Worm (Caenorhabditis elegans) whole organism, L2 larva: ENCODE data around the gene R13A1.3.

Source experiments
- R02D3.7 ChIP-seq: fragments of 150-350 bp; optimal IDR thresholded peaks from 2 replicates; lab custom pipeline; 2014; ENCODE audit warnings: missing biosample characterization, missing genetic modification characterization
- Y55F3AM.14 ChIP-seq: fragments of 200-800 bp; sonication (Bioruptor generic); optimal IDR thresholded peaks from 2 replicates; lab custom pipeline; 2018; ENCODE audit warnings: mild to moderate bottlenecking, missing genetic modification characterization, missing compliant biosample characterization
- ZK546.5 ChIP-seq: sonication (generic microtip); optimal IDR thresholded peaks from 2 replicates; lab custom pipeline; 2017; ENCODE audit warnings: missing biosample characterization, missing genetic modification characterization
- aly-2 ChIP-seq: fragments of 150-350 bp; optimal IDR thresholded peaks from 2 replicates; lab custom pipeline; 2014; ENCODE audit warnings: missing biosample characterization, missing genetic modification characterization
- blmp-1 ChIP-seq: sonication (generic microtip); optimal IDR thresholded peaks from 2 replicates; lab custom pipeline; 2017; ENCODE audit warnings: missing genetic modification characterization, mild to moderate bottlenecking, missing compliant biosample characterization, antibody characterized with exemption, moderate library complexity; ENCODE audit not compliant: insufficient read depth
- ceh-16 ChIP-seq: fragments of 150-350 bp; optimal IDR thresholded peaks from 2 replicates; lab custom pipeline; 2014; ENCODE audit warnings: missing biosample characterization, missing genetic modification characterization
- ceh-82 ChIP-seq: fragments of 150-350 bp; optimal IDR thresholded peaks from 2 replicates; lab custom pipeline; 2014; ENCODE audit warnings: missing biosample characterization, missing genetic modification characterization
- crh-2 ChIP-seq: sonication (generic microtip); optimal IDR thresholded peaks from 2 replicates; lab custom pipeline; 2017; ENCODE audit warnings: missing biosample characterization, missing genetic modification characterization
- dmd-4 ChIP-seq: sonication (generic microtip); optimal IDR thresholded peaks from 2 replicates; lab custom pipeline; 2017; ENCODE audit warnings: missing biosample characterization, missing genetic modification characterization
- egl-27 ChIP-seq: sonication (generic microtip); optimal IDR thresholded peaks from 3 replicates; lab custom pipeline; 2017; ENCODE audit warnings: missing biosample characterization, missing genetic modification reagents, missing genetic modification characterization
- elt-1 ChIP-seq: fragments of 150-350 bp; optimal IDR thresholded peaks from 2 replicates; lab custom pipeline; 2014; ENCODE audit warnings: missing biosample characterization, missing genetic modification characterization
- elt-3 ChIP-seq: sonication (generic microtip); optimal IDR thresholded peaks from 2 replicates; lab custom pipeline; 2017; ENCODE audit warnings: missing biosample characterization, missing genetic modification characterization
- fos-1 ChIP-seq: fragments of 150-350 bp; optimal IDR thresholded peaks from 2 replicates; lab custom pipeline; 2014; ENCODE audit warnings: missing biosample characterization, missing genetic modification characterization
- gmeb-1 ChIP-seq: fragments of 150-350 bp; optimal IDR thresholded peaks from 2 replicates; lab custom pipeline; 2014; ENCODE audit warnings: missing biosample characterization, missing genetic modification characterization
- lin-11 ChIP-seq: fragments of 150-350 bp; sonication (generic microtip); optimal IDR thresholded peaks from 2 replicates; lab custom pipeline; 2014; ENCODE audit warnings: missing biosample characterization, missing genetic modification characterization, inconsistent platforms, mixed read lengths
- lin-39 ChIP-seq: fragments of 150-350 bp; optimal IDR thresholded peaks from 2 replicates; lab custom pipeline; 2014; ENCODE audit warnings: missing biosample characterization, missing genetic modification reagents, missing genetic modification characterization
- mab-5 ChIP-seq: fragments of 150-350 bp; optimal IDR thresholded peaks from 2 replicates; lab custom pipeline; 2014; ENCODE audit warnings: missing biosample characterization, missing genetic modification characterization
- mbf-1 ChIP-seq: sonication (generic microtip); optimal IDR thresholded peaks from 2 replicates; lab custom pipeline; 2017; ENCODE audit warnings: missing biosample characterization, missing genetic modification characterization
- mdl-1 ChIP-seq, 2 experiments: fragments of 150-350 bp in 1 of 2; sonication (generic microtip) in 1 of 2; optimal IDR thresholded peaks; 2 replicates each; lab custom pipeline; 2017; ENCODE audit warnings: missing biosample characterization in 2 of 2, missing genetic modification characterization in 2 of 2
- nhr-10 ChIP-seq: sonication (generic microtip); optimal IDR thresholded peaks from 2 replicates; lab custom pipeline; 2017; ENCODE audit warnings: missing biosample characterization, missing genetic modification characterization
- nhr-12 ChIP-seq: fragments of 150-350 bp; optimal IDR thresholded peaks from 2 replicates; lab custom pipeline; 2014; ENCODE audit warnings: missing biosample characterization, missing genetic modification characterization
- nhr-129 ChIP-seq: fragments of 150-350 bp; optimal IDR thresholded peaks from 2 replicates; lab custom pipeline; 2014; ENCODE audit warnings: missing biosample characterization, missing genetic modification characterization
- nhr-21 ChIP-seq: fragments of 150-350 bp; optimal IDR thresholded peaks from 2 replicates; lab custom pipeline; 2014; ENCODE audit warnings: missing biosample characterization, missing genetic modification characterization
- nhr-23 ChIP-seq: fragments of 150-350 bp; optimal IDR thresholded peaks from 2 replicates; lab custom pipeline; 2014; ENCODE audit warnings: missing biosample characterization, missing genetic modification reagents, missing genetic modification characterization
- nhr-77 ChIP-seq: fragments of 150-350 bp; optimal IDR thresholded peaks from 2 replicates; lab custom pipeline; 2014; ENCODE audit warnings: missing biosample characterization, missing genetic modification characterization
- peb-1 ChIP-seq: fragments of 150-350 bp; optimal IDR thresholded peaks from 2 replicates; lab custom pipeline; 2014; ENCODE audit warnings: missing biosample characterization, missing genetic modification characterization
- sma-3 ChIP-seq: sonication (generic microtip); optimal IDR thresholded peaks from 2 replicates; lab custom pipeline; 2016; ENCODE audit warnings: missing genetic modification reagents, missing genetic modification characterization, missing compliant biosample characterization
- sma-9 ChIP-seq, 2 experiments: fragments of 150-350 bp in 1 of 2; sonication (generic microtip) in 1 of 2; optimal IDR thresholded peaks; 2 replicates each; lab custom pipeline; 2014 to 2016; ENCODE audit warnings: missing genetic modification characterization in 2 of 2, mild to moderate bottlenecking in 1 of 2, missing biosample characterization in 1 of 2, missing compliant biosample characterization in 1 of 2, missing genetic modification reagents in 1 of 2, moderate library complexity in 1 of 2
- snpc-4 ChIP-seq: fragments of 150-350 bp; optimal IDR thresholded peaks from 2 replicates; lab custom pipeline; 2014; ENCODE audit warnings: missing biosample characterization, missing genetic modification characterization
- unc-39 ChIP-seq: fragments of 150-350 bp; optimal IDR thresholded peaks from 2 replicates; lab custom pipeline; 2014; ENCODE audit warnings: missing biosample characterization, missing genetic modification characterization
- unc-62 ChIP-seq: fragments of 150-350 bp; optimal IDR thresholded peaks from 2 replicates; lab custom pipeline; 2014; ENCODE audit warnings: missing biosample characterization, missing genetic modification reagents, missing genetic modification characterization
- zag-1 ChIP-seq: fragments of 150-350 bp; optimal IDR thresholded peaks from 2 replicates; lab custom pipeline; 2014; ENCODE audit warnings: missing biosample characterization, missing genetic modification characterization
- ztf-1 ChIP-seq: fragments of 200-800 bp; sonication (Bioruptor generic); conservative IDR thresholded peaks from 2 replicates; pipeline ENCODE4 v1.3.6; 2022; ENCODE audit warnings: missing genetic modification characterization, missing compliant biosample characterization

The R13A1.3 gene

DNA sequence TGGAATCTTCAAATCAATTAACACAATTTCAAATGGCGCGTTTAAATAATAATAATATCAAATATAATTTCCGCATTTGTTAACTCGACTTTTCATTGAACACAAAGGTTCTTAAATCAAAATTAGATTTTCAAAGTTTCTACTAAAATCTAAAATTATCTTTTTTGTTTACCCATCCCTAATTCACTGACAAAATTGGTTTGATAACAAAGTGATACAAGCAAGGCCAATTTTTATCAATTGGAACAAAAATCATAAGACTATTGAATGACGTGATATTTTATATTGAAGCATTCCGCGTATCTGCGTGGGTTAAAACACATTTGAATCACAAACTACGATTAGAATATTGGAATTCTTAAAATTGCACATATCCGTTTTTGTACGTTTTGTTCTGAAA lies 13.4 kb upstream of the R13A1.3 start:
- TF ChIP-seq fos-1, result peak; percentile 78
- TF ChIP-seq zag-1 (tag; lab: Kevin White, UChicago), result no peak
- no peak for TF ChIP-seq nhr-77 (tag; lab: Kevin White, UChicago)
- TF ChIP-seq elt-1, result no peak
- TF ChIP-seq Y55F3AM.14 (GFP tag; lab: Kevin White, UChicago), result no peak
- peak; percentile 47 for TF ChIP-seq crh-2 (tag; lab: Kevin White, UChicago)
- peak; percentile 51 for TF ChIP-seq gmeb-1 (tag; lab: Kevin White, UChicago)
- TF ChIP-seq sma-3 (GFP tag; lab: Kevin White, UChicago), result peak; percentile 38
- no peak for TF ChIP-seq ztf-1
- peak; percentile 0 for TF ChIP-seq nhr-21 (tag; lab: Kevin White, UChicago)
- TF ChIP-seq sma-9 (GFP tag; optimal IDR thresholded peaks at IDR 0.05; lab: Kevin White, UChicago), result peak; percentile 83
- no peak for TF ChIP-seq sma-9 (tag; optimal IDR thresholded peaks at IDR 0.05; lab: Kevin White, UChicago)
- no peak for TF ChIP-seq peb-1

DNA sequence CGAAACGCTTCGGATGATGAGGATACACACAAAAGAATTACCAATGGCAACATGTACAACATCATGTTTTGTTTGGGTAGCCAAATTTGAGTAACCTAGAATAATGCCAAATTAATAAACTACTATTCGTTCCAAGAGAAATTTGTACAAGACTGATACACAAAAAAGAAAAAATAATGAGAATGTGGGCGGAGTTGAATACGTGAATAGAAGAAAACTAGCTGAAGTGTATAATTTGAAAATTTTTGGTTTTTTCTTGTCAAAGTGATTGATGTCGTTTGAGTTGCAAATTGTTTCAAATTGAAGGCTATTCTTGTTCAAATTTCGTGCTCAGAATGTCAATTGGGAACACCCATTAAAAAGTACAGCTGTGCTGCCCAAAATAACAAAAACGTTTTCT lies 12.1 kb upstream of the R13A1.3 start, which contains the start of gene R13A1.5:
Gene R13A1.5 (minus strand): TSS at position 101 of the 400 bp plus-strand sequence.
- no peak for TF ChIP-seq sma-9 (GFP tag; optimal IDR thresholded peaks at IDR 0.05; lab: Kevin White, UChicago)
- no peak for TF ChIP-seq sma-9 (tag; optimal IDR thresholded peaks at IDR 0.05; lab: Kevin White, UChicago)
- TF ChIP-seq unc-39 (tag; lab: Kevin White, UChicago), result no peak
- no peak for TF ChIP-seq snpc-4 (tag; lab: Kevin White, UChicago)
- no peak for TF ChIP-seq nhr-21 (tag; lab: Kevin White, UChicago)
- TF ChIP-seq aly-2 (tag; lab: Kevin White, UChicago), result no peak
- no peak for TF ChIP-seq ceh-16 (tag; lab: Kevin White, UChicago)
- no peak for TF ChIP-seq unc-62
- TF ChIP-seq R02D3.7 (tag; lab: Kevin White, UChicago), result no peak
- no peak for TF ChIP-seq mdl-1 (tag; optimal IDR thresholded peaks at IDR 0.05; lab: Kevin White, UChicago)

DNA sequence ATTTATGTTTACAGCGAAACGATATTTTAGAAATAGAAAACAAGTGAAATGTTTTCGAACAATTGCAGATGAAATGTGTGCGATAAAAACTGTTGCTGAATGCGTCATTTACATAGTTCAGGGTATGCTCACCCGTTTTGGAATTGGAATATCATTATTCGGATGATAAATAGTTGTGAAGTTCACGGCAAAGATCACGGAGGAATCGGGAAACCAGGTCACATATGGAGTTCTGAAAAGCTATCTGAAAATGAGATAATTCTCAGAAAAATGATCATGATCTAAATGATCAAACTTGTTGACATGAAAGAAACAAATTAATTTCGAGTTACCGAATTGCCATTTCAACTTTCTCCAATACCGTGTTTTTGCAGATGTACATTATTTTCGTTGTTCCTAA lies 8.1 kb upstream of the R13A1.3 start, which contains the start of gene best-16:
Gene best-16 (minus strand): TSS at position 101 of the 400 bp plus-strand sequence.
- no peak for TF ChIP-seq unc-39 (tag; lab: Kevin White, UChicago)
- no peak for TF ChIP-seq nhr-12 (tag; lab: Kevin White, UChicago)
- TF ChIP-seq nhr-129 (tag; lab: Kevin White, UChicago), result no peak
- no peak for TF ChIP-seq elt-1
- TF ChIP-seq egl-27 (tag; lab: Kevin White, UChicago), result no peak
- no peak for TF ChIP-seq snpc-4 (tag; lab: Kevin White, UChicago)
- no peak for TF ChIP-seq sma-3 (GFP tag; lab: Kevin White, UChicago)
- TF ChIP-seq nhr-10 (tag; lab: Kevin White, UChicago), result no peak
- TF ChIP-seq nhr-23 (tag; lab: Kevin White, UChicago), result no peak
- TF ChIP-seq blmp-1, result no peak
- TF ChIP-seq unc-62, result no peak
- no peak for TF ChIP-seq R02D3.7 (tag; lab: Kevin White, UChicago)
- TF ChIP-seq mbf-1 (tag; lab: Kevin White, UChicago), result no peak
- no peak for TF ChIP-seq lin-39 (tag; lab: Kevin White, UChicago)
- no peak for TF ChIP-seq mab-5 (tag; lab: Kevin White, UChicago)
- TF ChIP-seq nhr-77 (tag; lab: Kevin White, UChicago), result no peak
- no peak for TF ChIP-seq ceh-82
- no peak for TF ChIP-seq fos-1
- no peak for TF ChIP-seq ZK546.5 (tag; lab: Kevin White, UChicago)
- no peak for TF ChIP-seq crh-2 (tag; lab: Kevin White, UChicago)
- TF ChIP-seq, all 48 proteins: peak for 0

DNA sequence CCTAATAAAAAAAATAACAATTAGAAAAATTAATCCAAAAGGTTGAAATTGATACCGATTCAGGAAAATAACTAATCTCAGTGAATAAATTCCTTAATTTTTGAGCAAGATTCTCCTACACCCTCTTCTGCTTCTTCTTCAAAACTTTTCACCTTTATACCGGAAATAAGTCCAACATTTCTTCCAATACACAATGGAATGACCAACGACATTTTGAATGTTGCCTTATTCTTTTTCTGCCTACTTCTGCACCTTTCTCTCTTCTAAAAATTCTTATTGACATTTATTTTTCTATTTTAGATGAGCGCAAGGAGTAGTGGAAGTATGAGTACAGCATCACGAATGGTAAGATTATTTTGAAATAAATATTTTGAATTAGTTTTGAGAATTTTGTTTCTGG lies 6.9 kb upstream of the R13A1.3 start, which contains the start of gene unc-8:
Gene unc-8 (plus strand): TSS at position 301 of the 400 bp plus-strand sequence.
- TF ChIP-seq mdl-1 (tag; optimal IDR thresholded peaks at IDR 0.05; lab: Kevin White, UChicago), result no peak
- no peak for TF ChIP-seq ceh-16 (tag; lab: Kevin White, UChicago)

DNA sequence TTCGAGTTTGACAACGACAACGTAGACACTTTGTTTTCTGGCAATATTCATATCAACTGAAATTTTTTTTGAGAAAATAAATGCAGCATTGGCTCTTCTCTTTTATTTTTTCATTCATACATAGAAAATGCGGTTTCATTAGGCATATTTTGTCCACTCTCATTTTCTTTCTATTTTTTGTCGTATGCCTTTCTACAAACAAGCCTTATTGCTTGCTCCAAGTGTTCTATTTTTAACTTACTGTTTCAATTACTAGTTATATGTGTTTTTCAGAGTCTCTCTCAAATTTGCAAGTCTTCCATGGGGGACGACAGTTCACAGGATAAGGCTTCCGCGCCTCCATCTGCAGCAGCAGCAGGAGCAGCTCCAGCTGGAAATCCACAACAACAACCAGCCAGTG lies 2.2 kb downstream of the R13A1.3 start, which contains the start of gene kcc-1:
Gene kcc-1 (plus strand): TSS at position 301 of the 400 bp plus-strand sequence.
- no peak for TF ChIP-seq sma-9 (GFP tag; optimal IDR thresholded peaks at IDR 0.05; lab: Kevin White, UChicago)
- TF ChIP-seq sma-9 (tag; optimal IDR thresholded peaks at IDR 0.05; lab: Kevin White, UChicago), result no peak
- TF ChIP-seq R02D3.7 (tag; lab: Kevin White, UChicago), result no peak
- no peak for TF ChIP-seq aly-2 (tag; lab: Kevin White, UChicago)

DNA sequence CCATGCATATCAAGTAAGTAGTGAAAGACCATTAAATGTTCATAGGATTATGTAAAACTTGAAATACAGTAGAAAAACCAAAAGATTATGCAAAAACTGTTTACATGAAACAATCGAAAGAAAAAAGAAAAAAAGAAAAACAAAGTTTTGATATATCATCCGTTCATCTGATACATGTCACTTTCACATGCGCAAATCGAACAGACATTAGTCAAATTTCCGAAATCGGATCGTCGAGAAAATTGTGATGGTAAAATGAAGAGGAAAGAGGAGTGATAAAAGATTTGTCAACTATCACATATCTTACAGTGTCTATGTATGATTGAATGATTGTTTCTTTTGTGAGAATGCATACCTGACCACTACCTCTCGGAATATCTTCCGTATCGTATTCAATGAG lies 5.2 kb downstream of the R13A1.3 start:
- TF ChIP-seq ceh-16 (tag; lab: Kevin White, UChicago) (no peak), nhr-129 (tag; lab: Kevin White, UChicago) (no peak), ztf-1 (no peak), elt-3 (no peak), nhr-23 (tag; lab: Kevin White, UChicago) (no peak), dmd-4 (tag; lab: Kevin White, UChicago) (no peak), nhr-77 (tag; lab: Kevin White, UChicago) (no peak), lin-11 (no peak)
